Fruit fly (Drosophila melanogaster) whole organism, embryonic: ENCODE data around the gene Edg78E.

Source experiments
- CG10654 ChIP-seq: fragments of 200-800 bp; sonication (Bioruptor generic); optimal IDR thresholded peaks from 2 replicates; lab custom pipeline; 2016; ENCODE audit warnings: missing biosample characterization, missing genetic modification characterization
- CG12155 ChIP-seq: fragments of 200-800 bp; sonication (Bioruptor generic); optimal IDR thresholded peaks from 3 replicates; lab custom pipeline; 2016; ENCODE audit warnings: missing biosample characterization, missing genetic modification characterization
- CG13624 ChIP-seq: fragments of 200-800 bp; sonication (Bioruptor generic); optimal IDR thresholded peaks from 2 replicates; lab custom pipeline; 2016; ENCODE audit warnings: missing biosample characterization, missing genetic modification characterization
- CG16863 ChIP-seq: fragments of 200-800 bp; sonication (Bioruptor generic); optimal IDR thresholded peaks from 3 replicates; lab custom pipeline; 2016; ENCODE audit warnings: missing biosample characterization, missing genetic modification characterization
- CG2129 ChIP-seq: fragments of 200-800 bp; sonication (Bioruptor generic); IDR thresholded peaks from 2 replicates; pipeline ENCODE4 v1.3.6; 2022; ENCODE audit warnings: missing biosample characterization, missing genetic modification characterization; ENCODE audit not compliant: partially characterized antibody
- CG2889 ChIP-seq: fragments of 200-800 bp; sonication (Bioruptor generic); IDR thresholded peaks from 3 replicates; pipeline ENCODE4 v1.3.6; 2022; ENCODE audit warnings: missing biosample characterization, missing genetic modification characterization
- Fer2 ChIP-seq: fragments of 200-800 bp; sonication (Bioruptor generic); optimal IDR thresholded peaks from 2 replicates; lab custom pipeline; 2018; ENCODE audit warnings: missing biosample characterization, mild to moderate bottlenecking, missing genetic modification characterization, moderate library complexity
- Med ChIP-seq: fragments of 200-800 bp; sonication (Bioruptor generic); peaks from one replicate; lab custom pipeline; 2016; ENCODE audit warnings: missing biosample characterization, missing genetic modification characterization, mild to moderate bottlenecking, inconsistent platforms, moderate library complexity
- Scr ChIP-seq: fragments of 200-800 bp; sonication (Bioruptor generic); IDR thresholded peaks from 2 replicates; pipeline ENCODE4 v1.3.6; 2022; ENCODE audit warnings: missing biosample characterization, missing genetic modification characterization; ENCODE audit not compliant: partially characterized antibody
- kah ChIP-seq: fragments of 200-800 bp; sonication (Bioruptor generic); optimal IDR thresholded peaks from 2 replicates; lab custom pipeline; 2018; ENCODE audit warnings: missing biosample characterization, mild to moderate bottlenecking, missing genetic modification characterization
- tll ChIP-seq, 2 experiments: fragments of 200-800 bp in 1 of 2; fragments of >200 bp in 1 of 2; sonication (Bioruptor generic) in 1 of 2; optimal IDR thresholded peaks; 2 replicates each; lab custom pipeline; 2017 to 2019; ENCODE audit warnings: missing biosample characterization in 2 of 2, missing genetic modification characterization in 2 of 2, mild to moderate bottlenecking in 1 of 2, moderate library complexity in 1 of 2

DNA sequence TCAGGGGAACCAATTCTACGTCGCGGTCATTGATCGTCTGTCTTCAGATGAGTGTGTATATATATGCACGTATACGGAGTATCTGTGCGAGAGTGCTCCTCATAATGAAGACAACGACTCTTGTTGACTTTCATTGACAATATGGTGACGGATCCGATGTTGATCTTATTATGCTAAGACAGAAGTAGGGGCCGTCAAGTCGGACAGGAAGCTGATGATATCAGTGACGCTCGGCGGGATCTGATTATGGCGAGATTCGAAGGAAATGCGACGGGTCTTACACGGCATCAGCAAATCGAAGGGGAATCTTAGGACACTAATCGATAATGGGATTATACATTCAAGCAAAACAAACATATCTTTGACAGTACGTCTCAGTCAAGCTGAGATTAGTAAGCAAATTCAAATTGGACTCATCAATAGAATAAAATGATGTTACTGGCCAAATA, 43.1 kb downstream of the Edg78E start:
- TF ChIP-seq kah = no peak
- TF ChIP-seq Med = no peak
- no peak for TF ChIP-seq CG16863 (GFP tag; lab: Kevin White, UChicago)
- TF ChIP-seq CG2129 (GFP tag; lab: Robert Waterston, UW) = no peak
- no peak for TF ChIP-seq tll (GFP tag; optimal IDR thresholded peaks at IDR 0.05; lab: Kevin White, UChicago)
- no peak for TF ChIP-seq CG2889 (GFP tag; lab: Robert Waterston, UW)
- TF ChIP-seq CG12155 (GFP tag; lab: Kevin White, UChicago) = no peak
- TF ChIP-seq CG13624 (GFP tag; lab: Kevin White, UChicago) = no peak
- no peak for TF ChIP-seq Fer2 (tag; lab: Kevin White, UChicago)
- TF ChIP-seq CG10654 = no peak
- TF ChIP-seq Scr (GFP tag; lab: Robert Waterston, UW) = no peak
